Fruit fly (Drosophila melanogaster): ENCODE results near the gene CG32554.

DNA sequence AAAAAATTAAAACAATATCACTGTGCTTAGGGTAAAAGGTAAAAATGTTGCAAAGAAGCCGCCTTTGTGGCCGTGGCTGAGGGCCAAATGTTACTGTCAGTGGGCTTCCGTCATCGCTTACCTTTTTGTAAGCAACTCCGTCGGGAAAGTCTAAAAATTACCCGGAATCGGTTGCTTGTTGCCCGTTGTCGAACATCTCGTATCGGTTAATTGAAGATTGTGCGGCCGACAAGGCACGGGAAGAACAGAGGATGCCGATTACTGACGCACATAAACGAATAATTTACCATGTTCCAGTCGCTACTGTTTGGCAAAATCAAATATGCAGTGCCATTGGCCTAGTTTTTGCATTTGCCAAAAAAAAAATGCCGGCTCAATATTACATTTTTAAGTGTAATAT, 3.5 kb upstream of the CG32554 start, which contains the start of gene Mco4:
- no peak for TF ChIP-seq CG8301 (tag; optimal IDR thresholded peaks at IDR 0.05)
- TF ChIP-seq Pif1B (GFP tag; optimal IDR thresholded peaks at IDR 0.05): no peak
- no peak for TF ChIP-seq EcR (GFP tag; optimal IDR thresholded peaks at IDR 0.05)
- no peak for TF ChIP-seq CG32121 (GFP tag; IDR thresholded peaks at IDR 0.05)
- TF ChIP-seq CG9948 (tag; optimal IDR thresholded peaks at IDR 0.05): no peak
- no peak for TF ChIP-seq CG8159 (tag; optimal IDR thresholded peaks at IDR 0.05)
- no peak for TF ChIP-seq gl (tag; optimal IDR thresholded peaks at IDR 0.05)
- TF ChIP-seq CG4496 (GFP tag; IDR thresholded peaks at IDR 0.05): no peak
- no peak for TF ChIP-seq CG13204 (GFP tag; optimal IDR thresholded peaks at IDR 0.05)
- TF ChIP-seq fd96Ca (GFP tag; IDR thresholded peaks at IDR 0.05): no peak
- TF ChIP-seq CG17806 (tag; optimal IDR thresholded peaks at IDR 0.05): no peak
- no peak for TF ChIP-seq Snoo (tag; optimal IDR thresholded peaks at IDR 0.05)
- no peak for TF ChIP-seq CG12605 (GFP tag; IDR thresholded peaks at IDR 0.05)
- no peak for TF ChIP-seq Pif1A (GFP tag; optimal IDR thresholded peaks at IDR 0.05)

All from whole organism, pupa.